Worm (Caenorhabditis elegans) whole organism, early embryonic: Measurements from ENCODE around the gene lelo-4.

Source experiments
- hmg-4 ChIP-seq: fragments of 200-800 bp; sonication (Bioruptor generic); optimal IDR thresholded peaks from 2 replicates; lab custom pipeline; 2018; ENCODE audit warnings: mild to moderate bottlenecking, missing genetic modification characterization, missing compliant biosample characterization
- sea-1 ChIP-seq: fragments of 200-800 bp; sonication (Bioruptor generic); conservative IDR thresholded peaks from 2 replicates; pipeline ENCODE4 v1.3.6; 2022; ENCODE audit warnings: missing genetic modification characterization, missing compliant biosample characterization

DNA sequence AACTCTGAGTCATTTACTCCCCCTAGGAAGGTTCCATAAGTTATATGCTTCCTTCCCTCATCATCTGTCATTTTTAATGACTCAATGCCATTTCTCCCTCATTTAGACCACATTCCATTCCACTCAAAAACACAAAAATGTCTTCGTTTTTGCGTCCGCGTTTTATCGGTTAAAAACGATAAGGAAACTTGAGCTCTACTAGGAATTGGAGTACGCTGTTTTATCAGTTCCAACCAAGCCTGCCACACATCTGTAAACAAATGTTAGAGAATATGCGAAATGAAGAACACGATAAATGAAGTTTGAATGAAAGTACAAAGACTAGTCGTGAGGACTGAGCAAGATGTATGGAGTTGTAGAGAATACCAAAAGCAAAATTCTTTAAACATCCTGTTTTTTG, 33.7 kb downstream of the lelo-4 start:
- no peak for TF ChIP-seq hmg-4 (GFP tag; lab: Kevin White, UChicago)
- no peak for TF ChIP-seq sea-1 (GFP tag; lab: Robert Waterston, UW)
